Fruit fly (Drosophila melanogaster) whole organism, pupa: Measurements from ENCODE around the gene CG6462.
A peak's percentile ranks its signal among the peaks of the same experiment; 100 is the strongest.

Source experiments
- CG10348 ChIP-seq: fragments of 200-800 bp; sonication (Bioruptor generic); IDR thresholded peaks from 2 replicates; pipeline ENCODE4 v1.3.6; 2022; ENCODE audit warnings: missing biosample characterization, missing genetic modification characterization
- CG12605 ChIP-seq: fragments of 200-800 bp; sonication (Bioruptor generic); IDR thresholded peaks from 2 replicates; pipeline ENCODE4 v1.3.6; 2022; ENCODE audit warnings: missing biosample characterization, missing genetic modification characterization
- CG13204 ChIP-seq: fragments of 200-800 bp; sonication (Bioruptor generic); optimal IDR thresholded peaks from 2 replicates; lab custom pipeline; 2018; ENCODE audit warnings: missing biosample characterization, mild to moderate bottlenecking, missing genetic modification characterization, moderate library complexity
- CG14655 ChIP-seq: fragments of 200-800 bp; sonication (Bioruptor generic); optimal IDR thresholded peaks from 3 replicates; lab custom pipeline; 2017; ENCODE audit warnings: mild to moderate bottlenecking, missing biosample characterization, missing genetic modification reagents, missing genetic modification characterization
- CG15710 ChIP-seq: fragments of 200-800 bp; sonication (Bioruptor generic); optimal IDR thresholded peaks from 2 replicates; lab custom pipeline; 2018; ENCODE audit warnings: missing biosample characterization, mild to moderate bottlenecking, missing genetic modification characterization, moderate library complexity
- CG17806 ChIP-seq: fragments of 200-800 bp; sonication (Bioruptor generic); optimal IDR thresholded peaks from 2 replicates; lab custom pipeline; 2018; ENCODE audit warnings: missing biosample characterization, mild to moderate bottlenecking, missing genetic modification characterization, moderate library complexity
- CG34367 ChIP-seq: fragments of 200-800 bp; sonication (Bioruptor generic); optimal IDR thresholded peaks from 2 replicates; lab custom pipeline; 2018; ENCODE audit warnings: missing biosample characterization, mild to moderate bottlenecking, missing genetic modification characterization
- CG4496 ChIP-seq: fragments of 200-800 bp; sonication (Bioruptor generic); IDR thresholded peaks from 3 replicates; pipeline ENCODE4 v1.3.6; 2022; ENCODE audit warnings: missing biosample characterization, missing genetic modification characterization
- CG8159 ChIP-seq: fragments of 200-800 bp; sonication (Bioruptor generic); optimal IDR thresholded peaks from 3 replicates; lab custom pipeline; 2018; ENCODE audit warnings: missing biosample characterization, mild to moderate bottlenecking, missing genetic modification characterization, moderate library complexity
- CG8301 ChIP-seq: fragments of 200-800 bp; sonication (Bioruptor generic); optimal IDR thresholded peaks from 2 replicates; lab custom pipeline; 2018; ENCODE audit warnings: missing biosample characterization, mild to moderate bottlenecking, missing genetic modification characterization
- CG9948 ChIP-seq: fragments of 200-800 bp; sonication (Bioruptor generic); optimal IDR thresholded peaks from 2 replicates; lab custom pipeline; 2018; ENCODE audit warnings: missing biosample characterization, mild to moderate bottlenecking, missing genetic modification characterization, moderate library complexity
- D1 ChIP-seq: fragments of 200-800 bp; sonication (Bioruptor generic); optimal IDR thresholded peaks from 2 replicates; lab custom pipeline; 2018; ENCODE audit warnings: missing biosample characterization, mild to moderate bottlenecking, missing genetic modification characterization, moderate library complexity
- EcR ChIP-seq: fragments of 200-800 bp; sonication (Bioruptor generic); optimal IDR thresholded peaks from 3 replicates; lab custom pipeline; 2019; ENCODE audit warnings: missing biosample characterization, missing genetic modification characterization, mild to moderate bottlenecking, moderate library complexity, missing genetic modification reagents
- Pif1A ChIP-seq: fragments of 200-800 bp; sonication (Bioruptor generic); optimal IDR thresholded peaks from 3 replicates; lab custom pipeline; 2016; ENCODE audit warnings: missing biosample characterization, missing genetic modification characterization
- Snoo ChIP-seq: fragments of 200-800 bp; sonication (Bioruptor generic); optimal IDR thresholded peaks from 3 replicates; lab custom pipeline; 2017; ENCODE audit warnings: missing biosample characterization, mild to moderate bottlenecking, missing genetic modification characterization, inconsistent platforms
- fd96Ca ChIP-seq: fragments of 200-800 bp; sonication (Bioruptor generic); IDR thresholded peaks from 3 replicates; pipeline ENCODE4 v1.3.6; 2022; ENCODE audit warnings: missing biosample characterization, missing genetic modification characterization
- gl ChIP-seq: fragments of 200-800 bp; sonication (Bioruptor generic); optimal IDR thresholded peaks from 2 replicates; lab custom pipeline; 2018; ENCODE audit warnings: missing biosample characterization, mild to moderate bottlenecking, missing genetic modification characterization
- rn ChIP-seq: fragments of 200-800 bp; sonication (Bioruptor generic); IDR thresholded peaks from 2 replicates; pipeline ENCODE4 v1.3.6; 2022; ENCODE audit warnings: missing biosample characterization, missing genetic modification characterization

Gene CG6462

dm6 chr3L:6062860-6063607 is 26.1 kb downstream of the CG6462 start, which contains the start of gene CG10472:
CG10472 (minus strand) TSS chr3L:6062910.
- no peak for TF ChIP-seq gl (tag; lab: Kevin White, UChicago)
- TF ChIP-seq Snoo (tag; lab: Kevin White, UChicago): no peak
- no peak for TF ChIP-seq CG10348 (GFP tag; lab: Robert Waterston, UW)
- TF ChIP-seq CG13204: no peak
- TF ChIP-seq CG8301 (tag; lab: Kevin White, UChicago): no peak
- TF ChIP-seq Pif1A (GFP tag; lab: Kevin White, UChicago): no peak
- no peak for TF ChIP-seq CG14655
- TF ChIP-seq rn: no peak
- TF ChIP-seq CG15710 (tag; lab: Kevin White, UChicago): no peak
- no peak for TF ChIP-seq D1 (tag; lab: Kevin White, UChicago)
- no peak for TF ChIP-seq CG17806
- TF ChIP-seq CG8159 (tag; lab: Kevin White, UChicago): no peak
- no peak for TF ChIP-seq fd96Ca (GFP tag; lab: Robert Waterston, UW)
- TF ChIP-seq, all 21 proteins: peak for 0

- TF ChIP-seq CG4496 (GFP tag; lab: Robert Waterston, UW): peak; percentile 54
- TF ChIP-seq gl (tag; lab: Kevin White, UChicago): no peak
- TF ChIP-seq Snoo (tag; lab: Kevin White, UChicago): peak; percentile 28
Measured at dm6 chr3L:6065881-6066389, 29.0 kb downstream of the CG6462 start, which contains the start of gene CG42269. CG42269 (plus strand) TSS chr3L:6066296.

dm6 chr3L:6068178-6068577 is 31.3 kb downstream of the CG6462 start:
- TF ChIP-seq fd96Ca (GFP tag; lab: Robert Waterston, UW) (0 out of 3 replicates have a peak, but pooled peaks have one; percentile 20), CG17806 (no peak), gl (tag; lab: Kevin White, UChicago) (no peak), CG15710 (tag; lab: Kevin White, UChicago) (no peak), CG34367 (no peak)

dm6 chr3L:6070119-6070518 is 33.2 kb downstream of the CG6462 start:
- TF ChIP-seq CG8301 (tag; lab: Kevin White, UChicago): no peak
- no peak for TF ChIP-seq gl (tag; lab: Kevin White, UChicago)
- TF ChIP-seq Snoo (tag; lab: Kevin White, UChicago): no peak
- no peak for TF ChIP-seq CG10348 (GFP tag; lab: Robert Waterston, UW)
- no peak for TF ChIP-seq CG13204
- TF ChIP-seq D1 (tag; lab: Kevin White, UChicago): no peak
- no peak for TF ChIP-seq CG14655
- TF ChIP-seq CG12605 (GFP tag; lab: Robert Waterston, UW): no peak
- TF ChIP-seq, all 21 proteins: peak for 0

- TF ChIP-seq CG15710 (tag; lab: Kevin White, UChicago): peak; percentile 44
- peak; percentile 41 for TF ChIP-seq CG34367
- no peak for TF ChIP-seq D1 (tag; lab: Kevin White, UChicago)
- TF ChIP-seq Snoo (tag; lab: Kevin White, UChicago): peak; percentile 79
- TF ChIP-seq CG13204: no peak
- peak; percentile 28 for TF ChIP-seq CG8159 (tag; lab: Kevin White, UChicago)
- TF ChIP-seq CG4496 (GFP tag; lab: Robert Waterston, UW): peak; percentile 78
- no peak for TF ChIP-seq CG14655
- TF ChIP-seq, all 21 proteins: peak for 5
Measured at dm6 chr3L:6071454-6072189, 34.7 kb downstream of the CG6462 start, which contains the start of gene CG6602. CG6602 (plus strand) TSS chr3L:6072139.

DNA sequence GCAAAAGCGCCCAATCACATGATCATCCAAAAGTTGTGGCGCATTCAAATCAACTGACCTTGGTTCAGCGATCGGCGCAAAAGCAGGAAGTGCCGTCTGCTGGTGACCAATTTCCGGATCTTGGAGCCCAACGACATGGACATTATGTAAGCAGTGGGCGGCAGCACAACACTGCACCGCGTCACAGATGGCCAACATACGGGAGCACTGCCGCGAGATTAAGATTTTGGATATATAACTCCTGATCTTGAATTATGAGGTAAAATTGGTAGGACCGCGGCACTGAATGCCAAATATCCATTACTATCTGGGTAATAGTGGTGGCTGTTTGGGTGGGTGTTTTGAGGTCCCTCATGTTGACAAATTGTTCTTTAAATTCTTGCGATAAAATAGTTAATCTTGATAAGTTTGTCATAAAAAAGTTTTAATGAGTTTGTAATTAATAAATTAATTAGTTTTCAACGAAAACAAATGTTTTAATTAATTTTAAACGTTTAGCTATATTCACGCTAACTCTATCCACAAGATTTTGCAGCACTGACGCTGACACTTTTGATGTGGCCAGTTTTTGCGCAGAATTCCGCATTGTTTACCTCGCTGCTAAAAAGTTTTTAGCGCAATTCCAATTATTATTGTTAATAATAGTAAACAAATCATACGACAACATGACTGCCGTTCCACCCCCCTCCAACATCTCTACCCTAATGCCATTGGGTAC is 38.2 kb downstream of the CG6462 start, which contains the start of the genes CG13295 and CG6610:
CG13295 (minus strand) TSS at position 271 of the 718 bp plus-strand sequence.
CG6610 (plus strand) TSS at position 562 of the 718 bp plus-strand sequence.
- TF ChIP-seq CG15710 (tag; lab: Kevin White, UChicago) (peak; percentile 69), CG8301 (tag; lab: Kevin White, UChicago) (peak; percentile 27), CG8159 (tag; lab: Kevin White, UChicago) (peak; percentile 69), CG9948 (tag; lab: Kevin White, UChicago) (no peak), EcR (no peak), CG17806 (peak; percentile 29), Snoo (tag; lab: Kevin White, UChicago) (peak; percentile 41), CG34367 (peak; percentile 32), CG14655 (peak; percentile 53)
- TF ChIP-seq, all 21 proteins: peak for 7
